Fruit fly (Drosophila melanogaster) whole organism, embryonic: Measurements from ENCODE around the gene CG32087.

Source experiments
- Atf6 ChIP-seq: fragments of 200-800 bp; sonication (Bioruptor generic); IDR thresholded peaks from 2 replicates; pipeline ENCODE4 v1.3.6; 2022; ENCODE audit warnings: missing biosample characterization, missing genetic modification characterization
- CG10431 ChIP-seq: fragments of 200-800 bp; sonication (Bioruptor generic); optimal IDR thresholded peaks from 3 replicates; lab custom pipeline; 2018; ENCODE audit warnings: missing biosample characterization, mild to moderate bottlenecking, missing genetic modification characterization
- CG11560 ChIP-seq: fragments of 200-800 bp; sonication (Bioruptor generic); IDR thresholded peaks from 3 replicates; pipeline ENCODE4 v1.3.6; 2022; ENCODE audit warnings: missing biosample characterization, missing genetic modification characterization
- CG13287 ChIP-seq: fragments of 200-800 bp; sonication (Bioruptor generic); IDR thresholded peaks from 2 replicates; pipeline ENCODE4 v1.3.6; 2022; ENCODE audit warnings: missing biosample characterization, missing genetic modification characterization; ENCODE audit not compliant: partially characterized antibody
- CG13624 ChIP-seq: fragments of 200-800 bp; sonication (Bioruptor generic); optimal IDR thresholded peaks from 2 replicates; lab custom pipeline; 2016; ENCODE audit warnings: missing biosample characterization, missing genetic modification characterization
- CG15514 ChIP-seq: fragments of 200-800 bp; sonication (Bioruptor generic); optimal IDR thresholded peaks from 3 replicates; lab custom pipeline; 2017; ENCODE audit warnings: missing biosample characterization, missing genetic modification characterization, mild to moderate bottlenecking, moderate library complexity, missing genetic modification reagents
- CG2889 ChIP-seq: fragments of 200-800 bp; sonication (Bioruptor generic); IDR thresholded peaks from 3 replicates; pipeline ENCODE4 v1.3.6; 2022; ENCODE audit warnings: missing biosample characterization, missing genetic modification characterization
- CG31388 ChIP-seq: fragments of 200-800 bp; sonication (Bioruptor generic); optimal IDR thresholded peaks from 2 replicates; lab custom pipeline; 2016; ENCODE audit warnings: missing biosample characterization, missing genetic modification characterization
- CG34224 ChIP-seq: fragments of 200-800 bp; sonication (Bioruptor generic); IDR thresholded peaks from 3 replicates; pipeline ENCODE4 v1.3.6; 2022; ENCODE audit warnings: missing biosample characterization, missing genetic modification characterization; ENCODE audit not compliant: partially characterized antibody
- CG34422 ChIP-seq: fragments of 200-800 bp; sonication (Bioruptor generic); IDR thresholded peaks from 3 replicates; pipeline ENCODE4 v1.3.6; 2022; ENCODE audit warnings: missing biosample characterization, missing genetic modification characterization
- CG4424 ChIP-seq: fragments of 200-800 bp; sonication (Bioruptor generic); optimal IDR thresholded peaks from 3 replicates; lab custom pipeline; 2016; ENCODE audit warnings: missing biosample characterization, missing genetic modification characterization
- CG6791 ChIP-seq: fragments of 200-800 bp; sonication (Bioruptor generic); IDR thresholded peaks from 3 replicates; pipeline ENCODE4 v1.3.6; 2022; ENCODE audit warnings: missing biosample characterization, missing genetic modification characterization; ENCODE audit not compliant: partially characterized antibody
- CG8359 ChIP-seq: fragments of 200-800 bp; sonication (Bioruptor generic); optimal IDR thresholded peaks from 2 replicates; lab custom pipeline; 2017; ENCODE audit warnings: missing biosample characterization, mild to moderate bottlenecking, missing genetic modification characterization, borderline replicate concordance
- CHES-1-like ChIP-seq: fragments of 200-800 bp; sonication (Bioruptor generic); optimal IDR thresholded peaks from 2 replicates; lab custom pipeline; 2016; ENCODE audit warnings: missing biosample characterization, missing genetic modification characterization
- Dfd ChIP-seq, 2 experiments: fragments of >200 bp; optimal IDR thresholded peaks; 2 replicates each; lab custom pipeline; 2017; ENCODE audit warnings: missing biosample characterization in 2 of 2, missing genetic modification characterization in 2 of 2
- Dll ChIP-seq: fragments of 200-800 bp; sonication (Bioruptor generic); IDR thresholded peaks from 4 replicates; pipeline ENCODE4 v1.3.6; 2022; ENCODE audit warnings: missing biosample characterization, missing genetic modification characterization; ENCODE audit not compliant: partially characterized antibody
- Dref ChIP-seq: fragments of 200-800 bp; sonication (Bioruptor generic); IDR thresholded peaks from 2 replicates; pipeline ENCODE4 v1.3.6; 2022; ENCODE audit warnings: missing biosample characterization, missing genetic modification characterization
- MTF-1 ChIP-seq: fragments of 200-800 bp; sonication (Bioruptor generic); optimal IDR thresholded peaks from 2 replicates; lab custom pipeline; 2018; ENCODE audit warnings: missing biosample characterization, mild to moderate bottlenecking, missing genetic modification characterization, borderline replicate concordance
- Neu2 ChIP-seq: fragments of 200-800 bp; sonication (Bioruptor generic); optimal IDR thresholded peaks from 3 replicates; lab custom pipeline; 2016; ENCODE audit warnings: missing biosample characterization, missing genetic modification characterization, borderline replicate concordance
- Scr ChIP-seq: fragments of 200-800 bp; sonication (Bioruptor generic); IDR thresholded peaks from 2 replicates; pipeline ENCODE4 v1.3.6; 2022; ENCODE audit warnings: missing biosample characterization, missing genetic modification characterization; ENCODE audit not compliant: partially characterized antibody
- Six4 ChIP-seq: fragments of 200-800 bp; sonication (Bioruptor generic); optimal IDR thresholded peaks from 2 replicates; lab custom pipeline; 2016; ENCODE audit warnings: missing biosample characterization, missing genetic modification characterization
- YL-1 ChIP-seq: fragments of 200-800 bp; sonication (Bioruptor generic); optimal IDR thresholded peaks from 3 replicates; lab custom pipeline; 2017; ENCODE audit warnings: missing biosample characterization, mild to moderate bottlenecking, missing genetic modification characterization
- amos ChIP-seq: fragments of 200-800 bp; sonication (Bioruptor generic); IDR thresholded peaks from 2 replicates; pipeline ENCODE4 v1.3.6; 2022; ENCODE audit warnings: missing biosample characterization, missing genetic modification characterization; ENCODE audit not compliant: partially characterized antibody
- chif ChIP-seq, 2 experiments: fragments of 200-800 bp; sonication (Bioruptor generic); optimal IDR thresholded peaks; 3 replicates each; lab custom pipeline; 2016; ENCODE audit warnings: missing biosample characterization in 2 of 2, missing genetic modification characterization in 2 of 2
- chm ChIP-seq: fragments of 200-800 bp; sonication (Bioruptor generic); IDR thresholded peaks from 2 replicates; pipeline ENCODE4 v1.3.6; 2022; ENCODE audit warnings: missing biosample characterization, missing genetic modification characterization
- crp ChIP-seq, 2 experiments: fragments of 200-800 bp; sonication (Bioruptor generic); optimal IDR thresholded peaks; 2 replicates in 1 of 2; 3 replicates in 1 of 2; lab custom pipeline; 2017; ENCODE audit warnings: missing biosample characterization in 2 of 2, missing genetic modification characterization in 2 of 2, mild to moderate bottlenecking in 1 of 2, moderate library complexity in 1 of 2
- gt ChIP-seq: fragments of 200-800 bp; sonication (Bioruptor generic); IDR thresholded peaks from 2 replicates; pipeline ENCODE4 v1.3.6; 2022; ENCODE audit warnings: missing biosample characterization, missing genetic modification characterization
- lbe ChIP-seq: fragments of 200-800 bp; sonication (Bioruptor generic); optimal IDR thresholded peaks from 2 replicates; lab custom pipeline; 2016; ENCODE audit warnings: missing biosample characterization, mild to moderate bottlenecking, missing genetic modification characterization
- pan ChIP-seq, 4 experiments: fragments of >200 bp in 3 of 4; fragments of 200-800 bp in 1 of 4; sonication (Bioruptor generic) in 1 of 4; optimal IDR thresholded peaks in 3 of 4; IDR thresholded peaks in 1 of 4; 2 replicates each; pipeline versions ENCODE4 v1.3.6 to Lab custom; 2017 to 2022; ENCODE audit warnings: missing biosample characterization in 2 of 4, missing genetic modification characterization in 2 of 4, mixed read lengths in 1 of 4
- pzg ChIP-seq: fragments of 200-800 bp; sonication (Bioruptor generic); optimal IDR thresholded peaks from 3 replicates; lab custom pipeline; 2018; ENCODE audit warnings: missing biosample characterization, mild to moderate bottlenecking, missing genetic modification characterization, moderate library complexity
- repo ChIP-seq: fragments of 200-800 bp; sonication (Bioruptor generic); optimal IDR thresholded peaks from 2 replicates; lab custom pipeline; 2016; ENCODE audit warnings: missing biosample characterization, missing genetic modification characterization
- run ChIP-seq: fragments of 200-800 bp; sonication (Bioruptor generic); optimal IDR thresholded peaks from 3 replicates; lab custom pipeline; 2018; ENCODE audit warnings: missing biosample characterization, mild to moderate bottlenecking, missing genetic modification characterization
- sd ChIP-seq: fragments of 200-800 bp; sonication (Bioruptor generic); optimal IDR thresholded peaks from 3 replicates; lab custom pipeline; 2018; ENCODE audit warnings: missing biosample characterization, mild to moderate bottlenecking, missing genetic modification characterization, moderate library complexity
- sob ChIP-seq: fragments of 200-800 bp; sonication (Bioruptor generic); IDR thresholded peaks from 2 replicates; pipeline ENCODE4 v1.3.6; 2022; ENCODE audit warnings: missing biosample characterization, missing genetic modification characterization
- sr ChIP-seq: fragments of 200-800 bp; sonication (Bioruptor generic); IDR thresholded peaks from 3 replicates; pipeline ENCODE4 v1.3.6; 2022; ENCODE audit warnings: missing biosample characterization, missing genetic modification characterization
- tll ChIP-seq, 2 experiments: fragments of 200-800 bp in 1 of 2; fragments of >200 bp in 1 of 2; sonication (Bioruptor generic) in 1 of 2; optimal IDR thresholded peaks; 2 replicates each; lab custom pipeline; 2017 to 2019; ENCODE audit warnings: missing biosample characterization in 2 of 2, missing genetic modification characterization in 2 of 2, mild to moderate bottlenecking in 1 of 2, moderate library complexity in 1 of 2
- trem ChIP-seq: fragments of 200-800 bp; optimal IDR thresholded peaks from 3 replicates; lab custom pipeline; 2019; ENCODE audit warnings: missing biosample characterization, mild to moderate bottlenecking, missing genetic modification characterization, moderate library complexity
- vnd ChIP-seq: fragments of 200-800 bp; sonication (Bioruptor generic); IDR thresholded peaks from 3 replicates; pipeline ENCODE4 v1.3.6; 2022; ENCODE audit warnings: missing biosample characterization, missing genetic modification characterization; ENCODE audit not compliant: partially characterized antibody
- wor ChIP-seq: fragments of 200-800 bp; sonication (Bioruptor generic); IDR thresholded peaks from 2 replicates; pipeline ENCODE4 v1.3.6; 2022; ENCODE audit warnings: missing biosample characterization, missing genetic modification characterization
- zen ChIP-seq: fragments of 200-800 bp; sonication (Bioruptor generic); optimal IDR thresholded peaks from 3 replicates; lab custom pipeline; 2018; ENCODE audit warnings: missing biosample characterization, mild to moderate bottlenecking, missing genetic modification characterization, moderate library complexity
- zfh1 ChIP-seq: fragments of 200-800 bp; sonication (Bioruptor generic); IDR thresholded peaks from 3 replicates; pipeline ENCODE4 v1.3.6; 2022; ENCODE audit warnings: missing biosample characterization, missing genetic modification characterization

Gene CG32087

DNA sequence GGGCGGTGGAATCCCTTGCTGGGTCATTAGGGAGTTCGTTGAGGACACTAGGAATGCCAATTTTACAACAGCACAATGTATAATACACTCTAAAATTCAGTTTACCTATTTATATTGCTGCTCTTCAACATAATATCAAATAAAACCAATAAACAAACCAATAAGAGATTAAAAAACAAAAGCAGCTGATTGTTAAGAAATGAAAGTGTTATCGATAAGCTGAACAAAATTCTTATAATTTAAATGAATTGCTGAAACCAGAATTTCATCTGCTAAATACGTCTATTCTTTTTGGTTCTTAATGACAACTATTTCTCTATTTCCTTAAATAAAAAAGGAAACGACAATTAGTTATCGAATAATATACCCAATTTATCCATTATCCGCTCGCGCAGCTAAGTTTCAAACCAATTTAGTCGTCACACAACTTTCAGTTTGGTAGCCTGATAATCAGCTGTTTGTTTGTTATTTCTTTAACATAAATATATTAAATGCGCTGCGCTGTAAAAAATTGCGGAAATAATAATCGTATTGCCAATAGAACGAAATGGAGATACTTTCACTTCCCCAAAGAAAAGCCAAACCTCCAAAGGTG, 40.6 kb upstream of the CG32087 start, which contains the start of the genes Pldn and CG14135 (continued):
- TF ChIP-seq sd (tag; lab: Kevin White, UChicago) = peak; percentile 33
- no peak for TF ChIP-seq CG4424 (GFP tag; lab: Kevin White, UChicago)
- peak; percentile 66 for TF ChIP-seq CG15514 (GFP tag; lab: Kevin White, UChicago)
- peak; percentile 61; the same call in 2 of the 4 replicates for TF ChIP-seq Dll (GFP tag; lab: Robert Waterston, UW)
- peak; percentile 89 for TF ChIP-seq CG13624
- peak; percentile 53 for TF ChIP-seq trem (tag; lab: Kevin White, UChicago)
- TF ChIP-seq crp (GFP tag; optimal IDR thresholded peaks at IDR 0.05; lab: Kevin White, UChicago) = peak; percentile 97 to 99
- peak; percentile 1; the same call in 1 of the 3 replicates for TF ChIP-seq CG34422 (GFP tag; lab: Robert Waterston, UW)
- TF ChIP-seq pzg (GFP tag; lab: Kevin White, UChicago) = peak; percentile 72
- TF ChIP-seq Dref (GFP tag; lab: Robert Waterston, UW) = peak; percentile 75

DNA sequence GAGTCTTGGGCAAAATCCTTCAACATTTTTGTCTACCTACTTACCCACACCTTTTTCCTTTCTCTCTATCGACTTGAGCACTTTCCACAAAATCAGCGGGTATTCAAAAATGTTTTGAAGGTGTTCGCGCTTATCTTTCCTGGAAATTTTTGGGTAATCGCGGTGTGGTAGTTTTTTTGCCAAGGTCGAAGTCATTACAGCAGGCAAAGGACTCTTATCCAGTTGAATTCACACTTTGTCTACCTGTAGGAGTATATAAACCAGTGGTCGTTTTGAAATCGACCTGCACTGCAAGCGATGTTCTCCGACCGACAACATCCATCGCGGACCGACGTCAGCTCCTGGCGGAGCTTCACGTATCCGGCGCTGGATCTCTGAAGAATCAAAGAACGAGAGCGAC, 39.1 kb upstream of the CG32087 start:
- TF ChIP-seq CG6791 (GFP tag; lab: Robert Waterston, UW) = 0 out of 3 replicates have a peak, but pooled peaks have one; percentile 45
- no peak for TF ChIP-seq lbe (GFP tag; lab: Kevin White, UChicago)
- no peak for TF ChIP-seq run (tag; lab: Kevin White, UChicago)
- TF ChIP-seq CG31388 = no peak
- no peak for TF ChIP-seq Six4 (GFP tag; lab: Kevin White, UChicago)
- TF ChIP-seq wor (GFP tag; lab: Robert Waterston, UW) = no peak
- TF ChIP-seq Scr (GFP tag; lab: Robert Waterston, UW) = no peak
- no peak for TF ChIP-seq CG10431 (GFP tag; lab: Kevin White, UChicago)
- TF ChIP-seq zen (tag; lab: Kevin White, UChicago) = peak; percentile 99
- TF ChIP-seq CG8359 (GFP tag; lab: Kevin White, UChicago) = no peak
- no peak for TF ChIP-seq CG13287 (GFP tag; lab: Robert Waterston, UW)
- no peak for TF ChIP-seq CHES-1-like
- no peak for TF ChIP-seq repo (GFP tag; lab: Kevin White, UChicago)
- TF ChIP-seq Neu2 (GFP tag; lab: Kevin White, UChicago) = peak; percentile 11
- no peak for TF ChIP-seq MTF-1 (GFP tag; lab: Kevin White, UChicago)
- TF ChIP-seq YL-1 (GFP tag; lab: Kevin White, UChicago) = no peak
- peak; percentile 11; the same call in 1 of the 3 replicates for TF ChIP-seq vnd
- no peak for TF ChIP-seq gt (GFP tag; lab: Robert Waterston, UW)
- TF ChIP-seq CG11560 = no peak
- 0 out of 2 replicates have a peak, but pooled peaks have one; percentile 15 for TF ChIP-seq sob
- TF ChIP-seq Dfd (GFP tag; optimal IDR thresholded peaks at IDR 0.05; lab: Kevin White, UChicago) = no peak
- no peak for TF ChIP-seq CG34224
- TF ChIP-seq chif (GFP tag; optimal IDR thresholded peaks at IDR 0.05; lab: Kevin White, UChicago) = no peak
- no peak for TF ChIP-seq sr (GFP tag; lab: Robert Waterston, UW)
- TF ChIP-seq amos (GFP tag; lab: Robert Waterston, UW) = 0 out of 2 replicates have a peak, but pooled peaks have one; percentile 31
- no peak for TF ChIP-seq CG2889
- no peak for TF ChIP-seq pan (optimal IDR thresholded peaks at IDR 0.05; lab: Kevin White, UChicago)
- no peak for TF ChIP-seq pan (GFP tag; optimal IDR thresholded peaks at IDR 0.05 in 1 of 2, IDR thresholded peaks at IDR 0.05 in 1 of 2)
- peak; percentile 8; the same call in 1 of the 3 replicates for TF ChIP-seq zfh1 (GFP tag; lab: Robert Waterston, UW)
- TF ChIP-seq chm = 0 out of 2 replicates have a peak, but pooled peaks have one; percentile 28
- TF ChIP-seq Atf6 (GFP tag; lab: Robert Waterston, UW) = no peak
- TF ChIP-seq tll (GFP tag; optimal IDR thresholded peaks at IDR 0.05; lab: Kevin White, UChicago) = peak in 1 of 2 experiments; percentile 25
